1 fruit fly cellular context compared by ENCODE assay signal in genomic region chr2L:18455506-18456491, dm6.
TF ChIP-seq lines count a peak whose summit lies in the region.

No protein-coding gene starts in this region.

TF ChIP-seq in whole organism, prepupa, 60 proteins besides CTCF, POLR2A, EP300 and RAD21 (continued from another document):
- TF ChIP-seq acj6 (GFP tag; optimal IDR thresholded peaks at IDR 0.05; lab: Kevin White, UChicago) (peak; percentile 77), Blimp-1 (GFP tag; optimal IDR thresholded peaks at IDR 0.05; lab: Kevin White, UChicago) (peak; percentile 62), CG8319 (GFP tag; optimal IDR thresholded peaks at IDR 0.05; lab: Kevin White, UChicago) (peak; percentile 90), CG11762 (GFP tag; optimal IDR thresholded peaks at IDR 0.05; lab: Kevin White, UChicago; ENCODE audit: insufficient read depth) (peak; percentile 92)
